Fruit fly (Drosophila melanogaster): ENCODE results near the gene Fgop2.
A peak's percentile ranks its signal among the peaks of the same experiment; 100 is the strongest.

dm6 chr2L:6991085-6991484, 46.0 kb upstream of the Fgop2 start:
- TF ChIP-seq CG9948 (tag; optimal IDR thresholded peaks at IDR 0.05): peak; percentile 38
- peak; percentile 56 for TF ChIP-seq CG17806 (tag; optimal IDR thresholded peaks at IDR 0.05)
- peak; percentile 67 for TF ChIP-seq CG8159 (tag; optimal IDR thresholded peaks at IDR 0.05)
- TF ChIP-seq EcR (GFP tag; optimal IDR thresholded peaks at IDR 0.05): peak; percentile 41
- TF ChIP-seq gl (tag; optimal IDR thresholded peaks at IDR 0.05): peak; percentile 23
- peak; percentile 77 for TF ChIP-seq CG12605 (GFP tag; IDR thresholded peaks at IDR 0.05)

Measured in whole organism, pupa.